Fruit fly (Drosophila melanogaster): ENCODE data around the gene REPTOR.
A peak's percentile ranks its signal among the peaks of the same experiment; 100 is the strongest.

Gene REPTOR

dm6 chr3R:24543676-24544277 is 38.9 kb downstream of the REPTOR start, which contains the start of gene Cftr (continued):
- TF ChIP-seq Bgb (GFP tag; IDR thresholded peaks at IDR 0.05; ENCODE audit: partially characterized antibody) (peak; percentile 71), shn (GFP tag; optimal IDR thresholded peaks at IDR 0.05) (peak; percentile 50), vvl (GFP tag; IDR thresholded peaks at IDR 0.05) (no peak; the same call in none of the 2 replicates), gsb-n (tag; optimal IDR thresholded peaks at IDR 0.05) (no peak), Bdp1 (GFP tag; optimal IDR thresholded peaks at IDR 0.05) (peak; percentile 42), CG43689 (GFP tag; IDR thresholded peaks at IDR 0.05) (0 out of 2 replicates have a peak, but pooled peaks have one; percentile 4), gfzf (GFP tag; optimal IDR thresholded peaks at IDR 0.05) (no peak), da (GFP tag; optimal IDR thresholded peaks at IDR 0.05) (peak; percentile 13), Bteb2 (GFP tag; optimal IDR thresholded peaks at IDR 0.05) (peak; percentile 61), CG11695 (GFP tag; IDR thresholded peaks at IDR 0.05) (0 out of 3 replicates have a peak, but pooled peaks have one; percentile 25)

- TF ChIP-seq tin (GFP tag; optimal IDR thresholded peaks at IDR 0.05): peak; percentile 94
- TF ChIP-seq CG3281 (GFP tag; optimal IDR thresholded peaks at IDR 0.05): peak; percentile 87
- peak; percentile 84 for TF ChIP-seq Optix (GFP tag; IDR thresholded peaks at IDR 0.05)
- no peak for TF ChIP-seq Trl (optimal IDR thresholded peaks at IDR 0.05)
- TF ChIP-seq Trl (GFP tag; optimal IDR thresholded peaks at IDR 0.05): peak; percentile 79
- no peak for TF ChIP-seq eve (GFP tag; optimal IDR thresholded peaks at IDR 0.05)
- TF ChIP-seq CG11560 (tag; IDR thresholded peaks at IDR 0.05): peak; percentile 75; the same call in 2 of the 3 replicates
- no peak for TF ChIP-seq CG7963 (GFP tag; IDR thresholded peaks at IDR 0.05; ENCODE audit: partially characterized antibody)
- no peak for TF ChIP-seq dan (GFP tag; IDR thresholded peaks at IDR 0.05)
- peak; percentile 94 for TF ChIP-seq B-H1 (GFP tag; IDR thresholded peaks at IDR 0.05)
- TF ChIP-seq CG14014 (GFP tag; IDR thresholded peaks at IDR 0.05): peak; percentile 98
- peak; percentile 3 for TF ChIP-seq zf30C (GFP tag; optimal IDR thresholded peaks at IDR 0.05)
- peak; percentile 99 for TF ChIP-seq Med (GFP tag)
- peak; percentile 78 for TF ChIP-seq Bdp1 (GFP tag; optimal IDR thresholded peaks at IDR 0.05)
- TF ChIP-seq tup (GFP tag; optimal IDR thresholded peaks at IDR 0.05): peak; percentile 85
- peak; percentile 94 for TF ChIP-seq CG17328 (GFP tag; IDR thresholded peaks at IDR 0.05)
- TF ChIP-seq wek (GFP tag; optimal IDR thresholded peaks at IDR 0.05): peak; percentile 65
- TF ChIP-seq CG14441 (GFP tag; IDR thresholded peaks at IDR 0.05): peak; percentile 96
- peak; percentile 94 for TF ChIP-seq H15 (GFP tag; IDR thresholded peaks at IDR 0.05)
- TF ChIP-seq CG15479 (GFP tag; optimal IDR thresholded peaks at IDR 0.05): no peak
- peak; percentile 76 for TF ChIP-seq pnt (GFP tag; optimal IDR thresholded peaks at IDR 0.05)
- TF ChIP-seq CG8944 (GFP tag; optimal IDR thresholded peaks at IDR 0.05): peak; percentile 71
- peak; percentile 95 for TF ChIP-seq gro (GFP tag; optimal IDR thresholded peaks at IDR 0.05)
- peak; percentile 94 for TF ChIP-seq Fer1 (GFP tag; optimal IDR thresholded peaks at IDR 0.05)
- TF ChIP-seq lola (GFP tag; optimal IDR thresholded peaks at IDR 0.05): no peak
- TF ChIP-seq org-1 (GFP tag; optimal IDR thresholded peaks at IDR 0.05): peak; percentile 68
- TF ChIP-seq CG2116 (GFP tag; optimal IDR thresholded peaks at IDR 0.05): peak; percentile 57
- TF ChIP-seq CG6254 (GFP tag; optimal IDR thresholded peaks at IDR 0.05): peak; percentile 8
- TF ChIP-seq CG14860 (GFP tag; IDR thresholded peaks at IDR 0.05; ENCODE audit: partially characterized antibody): no peak
- TF ChIP-seq CG6813 (GFP tag; optimal IDR thresholded peaks at IDR 0.05): peak; percentile 86
- peak; percentile 91 for TF ChIP-seq Chrac-16 (GFP tag; optimal IDR thresholded peaks at IDR 0.05)
- TF ChIP-seq YL-1 (GFP tag; optimal IDR thresholded peaks at IDR 0.05): peak; percentile 57
- TF ChIP-seq maf-S (GFP tag; optimal IDR thresholded peaks at IDR 0.05): peak; percentile 71
- TF ChIP-seq peb (GFP tag; IDR thresholded peaks at IDR 0.05): peak; percentile 83
- TF ChIP-seq Atf6 (GFP tag; IDR thresholded peaks at IDR 0.05): peak; percentile 98
- peak; percentile 97 for TF ChIP-seq PHDP (tag; optimal IDR thresholded peaks at IDR 0.05)
- TF ChIP-seq CG4707 (GFP tag; optimal IDR thresholded peaks at IDR 0.05): peak; percentile 83
- TF ChIP-seq en (GFP tag; optimal IDR thresholded peaks at IDR 0.05): peak; percentile 47
- peak; percentile 82 for TF ChIP-seq CG17829 (tag; optimal IDR thresholded peaks at IDR 0.05)
Observed at dm6 chr3R:24543033-24543675, 39.5 kb downstream of the REPTOR start.
